Worm (Caenorhabditis elegans) whole organism, mixed stage, embryonic: ENCODE data around the gene C55C3.4.

Source experiments
- M03D4.4 ChIP-seq: sonication (generic microtip); optimal IDR thresholded peaks from 2 replicates; lab custom pipeline; 2017; ENCODE audit warnings: mild to moderate bottlenecking, missing genetic modification characterization, missing compliant biosample characterization
- ceh-39 ChIP-seq: fragments of 150-350 bp; optimal IDR thresholded peaks from 2 replicates; lab custom pipeline; 2014; ENCODE audit warnings: missing biosample characterization, missing genetic modification characterization
- elt-1 ChIP-seq: sonication (generic microtip); optimal IDR thresholded peaks from 2 replicates; lab custom pipeline; 2017; ENCODE audit warnings: missing genetic modification characterization, mild to moderate bottlenecking, missing compliant biosample characterization, antibody characterized with exemption, moderate library complexity, borderline replicate concordance; ENCODE audit not compliant: insufficient read depth
- ham-2 ChIP-seq: fragments of 200-800 bp; sonication (Bioruptor generic); optimal IDR thresholded peaks from 2 replicates; lab custom pipeline; 2018; ENCODE audit warnings: mild to moderate bottlenecking, missing genetic modification characterization, missing compliant biosample characterization
- lin-13 ChIP-seq: fragments of 150-350 bp; optimal IDR thresholded peaks from 2 replicates; lab custom pipeline; 2014; ENCODE audit warnings: missing biosample characterization, missing genetic modification characterization
- lsy-2 ChIP-seq: fragments of 150-350 bp; optimal IDR thresholded peaks from 2 replicates; lab custom pipeline; 2014; ENCODE audit warnings: missing biosample characterization, missing genetic modification characterization
- mep-1 ChIP-seq: fragments of 150-350 bp; optimal IDR thresholded peaks from 2 replicates; lab custom pipeline; 2017; ENCODE audit warnings: missing biosample characterization, missing genetic modification reagents, missing genetic modification characterization, inconsistent platforms
- nhr-76 ChIP-seq: sonication (generic microtip); optimal IDR thresholded peaks from 2 replicates; lab custom pipeline; 2017; ENCODE audit warnings: missing biosample characterization, missing genetic modification characterization
- pha-4 ChIP-seq: fragments of 150-350 bp; optimal IDR thresholded peaks from 2 replicates; lab custom pipeline; 2018; ENCODE audit warnings: missing biosample characterization, missing genetic modification reagents, missing genetic modification characterization
- snpc-4 ChIP-seq: fragments of 150-350 bp; optimal IDR thresholded peaks from 2 replicates; lab custom pipeline; 2014; ENCODE audit warnings: missing biosample characterization, missing genetic modification characterization
- sptf-1 ChIP-seq: sonication (generic microtip); optimal IDR thresholded peaks from 2 replicates; lab custom pipeline; 2017; ENCODE audit warnings: mild to moderate bottlenecking, missing genetic modification characterization, moderate library complexity, missing compliant biosample characterization
- unc-39 ChIP-seq: fragments of 150-350 bp; optimal IDR thresholded peaks from 2 replicates; lab custom pipeline; 2014; ENCODE audit warnings: missing biosample characterization, missing genetic modification characterization
- unc-62 ChIP-seq: fragments of 150-350 bp; optimal IDR thresholded peaks from 2 replicates; lab custom pipeline; 2014; ENCODE audit warnings: missing biosample characterization, missing genetic modification reagents, missing genetic modification characterization
- ztf-11 ChIP-seq: fragments of 150-350 bp; optimal IDR thresholded peaks from 2 replicates; lab custom pipeline; 2014; ENCODE audit warnings: missing biosample characterization, missing genetic modification characterization

ce11 chrIV:5645514-5646052, 32.4 kb downstream of the C55C3.4 start, which contains the start of the genes srd-8 and B0547.2:
- TF ChIP-seq mep-1 (tag; lab: Kevin White, UChicago) (no peak), ztf-11 (tag; lab: Kevin White, UChicago) (no peak), snpc-4 (tag; lab: Kevin White, UChicago) (no peak), lsy-2 (no peak), nhr-76 (tag; lab: Kevin White, UChicago) (no peak), sptf-1 (tag; lab: Kevin White, UChicago) (no peak), elt-1 (tag; lab: Kevin White, UChicago) (no peak), lin-13 (tag; lab: Kevin White, UChicago) (no peak), pha-4 (tag; lab: Kevin White, UChicago) (no peak), unc-39 (no peak), unc-62 (GFP tag; lab: Kevin White, UChicago) (no peak), ceh-39 (no peak), ham-2 (GFP tag; lab: Kevin White, UChicago) (no peak), M03D4.4 (tag; lab: Kevin White, UChicago) (no peak)
